Worm (Caenorhabditis elegans): ENCODE data around the gene ZK867.2.
A peak's percentile ranks its signal among the peaks of the same experiment; 100 is the strongest.

ZK867.2 gene

DNA sequence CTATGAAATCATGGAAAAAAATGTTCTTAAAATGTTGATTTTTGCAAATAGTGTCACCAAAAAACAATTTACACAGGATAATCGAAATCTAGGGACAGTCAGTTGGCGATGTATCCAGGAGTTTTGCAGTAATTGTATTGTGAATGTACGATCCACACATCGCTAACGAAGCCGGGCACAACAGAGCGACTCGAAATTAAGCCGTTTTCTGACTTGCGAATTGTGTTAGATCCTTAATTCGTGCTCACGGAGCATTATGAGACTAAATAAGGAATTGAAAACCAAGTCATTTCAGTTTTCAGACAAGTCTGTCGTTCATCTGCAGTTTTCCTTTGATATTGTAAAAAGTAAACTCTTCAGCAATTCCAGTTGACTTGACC is 27.5 kb downstream of the ZK867.2 start:
- TF ChIP-seq dmd-8 (GFP tag; IDR thresholded peaks at IDR 0.05) = no peak
- no peak for TF ChIP-seq daf-19 (GFP tag; conservative IDR thresholded peaks at IDR 0.05)
- no peak for TF ChIP-seq Y75B8A.6 (GFP tag; IDR thresholded peaks at IDR 0.05)
- no peak for TF ChIP-seq nhr-76 (tag; optimal IDR thresholded peaks at IDR 0.05)
- peak in 1 of 2 experiments; percentile 92 for TF ChIP-seq unc-62 (GFP tag; optimal IDR thresholded peaks at IDR 0.05 in 1 of 2)
- no peak for TF ChIP-seq unc-62 (tag; optimal IDR thresholded peaks at IDR 0.05)

DNA sequence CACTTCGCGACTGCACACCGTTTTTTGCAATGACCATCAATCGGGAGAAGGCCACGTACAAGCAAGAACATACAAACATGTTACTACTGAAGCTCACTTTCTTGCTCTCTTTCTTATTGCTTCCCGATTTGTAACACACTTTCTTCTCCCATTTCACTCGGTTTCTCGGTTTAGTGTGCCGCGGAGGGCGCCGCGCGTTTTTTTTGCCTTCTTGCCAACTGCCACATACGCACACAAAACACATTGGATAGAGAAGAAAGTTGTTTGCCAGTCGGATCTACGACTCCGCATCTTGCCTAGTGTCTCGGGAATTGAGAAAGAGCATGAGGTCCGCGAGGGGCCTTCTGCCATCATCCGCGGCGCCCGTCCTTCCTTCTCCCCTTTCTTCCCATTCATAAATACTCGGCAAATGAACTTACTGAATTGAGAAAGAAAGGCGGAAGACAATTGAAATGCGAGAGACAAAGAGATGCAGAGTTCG is 28.2 kb downstream of the ZK867.2 start:
- TF ChIP-seq arid-1 (GFP tag; conservative IDR thresholded peaks at IDR 0.05) (no peak), T20F7.1 (GFP tag; optimal IDR thresholded peaks at IDR 0.05) (no peak), lir-3 (tag; optimal IDR thresholded peaks at IDR 0.05) (no peak), dmd-9 (GFP tag; IDR thresholded peaks at IDR 0.05) (no peak), ceh-82 (tag; optimal IDR thresholded peaks at IDR 0.05) (no peak), ZK546.5 (tag; optimal IDR thresholded peaks at IDR 0.05) (no peak), ceh-44 (GFP tag; IDR thresholded peaks at IDR 0.05) (no peak), dmd-6 (GFP tag; IDR thresholded peaks at IDR 0.05) (peak; percentile 51; the same call in 1 of the 2 replicates), nhr-48 (tag; optimal IDR thresholded peaks at IDR 0.05) (no peak), vab-7 (GFP tag; IDR thresholded peaks at IDR 0.05) (no peak), dve-1 (tag; optimal IDR thresholded peaks at IDR 0.05; ENCODE audit: insufficient read depth) (peak; percentile 12), D1046.2 (GFP tag; IDR thresholded peaks at IDR 0.05) (no peak), hlh-30 (tag; optimal IDR thresholded peaks at IDR 0.05; ENCODE audit: insufficient read depth) (peak; percentile 37), F44E2.7 (GFP tag; IDR thresholded peaks at IDR 0.05) (no peak), ztf-7 (tag; optimal IDR thresholded peaks at IDR 0.05) (peak; percentile 12), Y48G9A.11 (GFP tag; IDR thresholded peaks at IDR 0.05) (no peak), madf-5 (GFP tag; IDR thresholded peaks at IDR 0.05) (no peak), mxl-2 (GFP tag; conservative IDR thresholded peaks at IDR 0.05) (no peak), ctbp-1 (GFP tag; IDR thresholded peaks at IDR 0.05) (peak; percentile 59; the same call in 1 of the 2 replicates), lin-1 (GFP tag; IDR thresholded peaks at IDR 0.05) (0 out of 2 replicates have a peak, but pooled peaks have one; percentile 22), mes-2 (tag; optimal IDR thresholded peaks at IDR 0.05; ENCODE audit: poor library complexity, severe bottlenecking) (peak; percentile 7), lin-38 (GFP tag; IDR thresholded peaks at IDR 0.05) (no peak), nhr-102 (tag; optimal IDR thresholded peaks at IDR 0.05) (no peak), nhr-28 (tag; optimal IDR thresholded peaks at IDR 0.05) (peak; percentile 59), aly-2 (tag; optimal IDR thresholded peaks at IDR 0.05) (no peak), nhr-41 (GFP tag; IDR thresholded peaks at IDR 0.05) (no peak), nhr-237 (tag; optimal IDR thresholded peaks at IDR 0.05) (no peak), F26F4.8 (GFP tag; conservative IDR thresholded peaks at IDR 0.05) (no peak), ceh-20 (GFP tag; IDR thresholded peaks at IDR 0.05) (no peak), daf-16 (GFP tag; optimal IDR thresholded peaks at IDR 0.05) (peak in 1 of 2 experiments; percentile 36), daf-16 (tag; optimal IDR thresholded peaks at IDR 0.05) (peak; percentile 64), spr-3 (GFP tag; optimal IDR thresholded peaks at IDR 0.05) (no peak), attf-4 (tag; optimal IDR thresholded peaks at IDR 0.05) (peak; percentile 14), fos-1 (tag; optimal IDR thresholded peaks at IDR 0.05) (no peak), jun-1 (tag; optimal IDR thresholded peaks at IDR 0.05) (no peak), nhr-6 (tag; optimal IDR thresholded peaks at IDR 0.05) (peak; percentile 37), zip-2 (tag; optimal IDR thresholded peaks at IDR 0.05) (no peak), ztf-11 (tag; optimal IDR thresholded peaks at IDR 0.05) (no peak), dmd-8 (GFP tag; IDR thresholded peaks at IDR 0.05) (no peak), snpc-1.2 (GFP tag; IDR thresholded peaks at IDR 0.05) (peak; percentile 30; the same call in 1 of the 2 replicates), nhr-25 (tag; optimal IDR thresholded peaks at IDR 0.05; ENCODE audit: borderline replicate concordance, insufficient read depth) (no peak), nhr-42 (GFP tag; IDR thresholded peaks at IDR 0.05) (no peak), ZK337.2 (GFP tag; IDR thresholded peaks at IDR 0.05) (no peak), lsy-2 (tag; optimal IDR thresholded peaks at IDR 0.05) (peak in 1 of 2 experiments; percentile 29), ceh-28 (tag; optimal IDR thresholded peaks at IDR 0.05) (no peak)
